Worm (Caenorhabditis elegans) whole organism, L4/young adult: ENCODE results near the gene C03B1.2.
A peak's percentile ranks its signal among the peaks of the same experiment; 100 is the strongest.

ENCODE experiments used
- W03F9.2 ChIP-seq: fragments of 150-350 bp; optimal IDR thresholded peaks from 2 replicates; lab custom pipeline; 2014; ENCODE audit warnings: missing biosample characterization, missing genetic modification characterization
- dao-5 ChIP-seq: sonication (generic microtip); optimal IDR thresholded peaks from 2 replicates; lab custom pipeline; 2016; ENCODE audit warnings: missing genotype, missing genetic modification characterization, moderate library complexity, missing compliant biosample characterization
- him-1 ChIP-seq: sonication (generic microtip); optimal IDR thresholded peaks from 2 replicates; lab custom pipeline; 2016; ENCODE audit warnings: missing genotype, missing genetic modification reagents, missing genetic modification characterization, missing compliant biosample characterization

The C03B1.2 gene

DNA sequence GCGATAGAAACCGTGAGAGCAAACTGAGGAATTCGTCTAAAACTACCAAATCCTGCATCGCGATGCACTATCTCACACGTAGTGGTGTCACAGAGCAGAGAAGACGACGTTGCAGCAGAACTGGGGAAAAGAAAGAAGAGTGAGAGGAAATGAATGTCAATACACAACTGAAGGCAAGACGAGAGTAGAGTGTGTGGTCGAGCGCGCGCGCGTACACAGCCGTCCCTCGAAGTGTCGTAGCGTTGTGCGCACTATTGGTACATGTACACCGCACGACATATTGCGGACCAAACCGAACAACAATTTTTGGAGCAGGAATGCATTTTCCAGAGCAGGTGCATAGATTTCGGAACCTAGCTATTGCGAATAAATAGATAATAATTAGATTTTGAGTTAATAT, 8.5 kb downstream of the C03B1.2 start:
- no peak for TF ChIP-seq dao-5 (tag; lab: Kevin White, UChicago)
- peak; percentile 47 for TF ChIP-seq him-1
- TF ChIP-seq W03F9.2 = no peak

DNA sequence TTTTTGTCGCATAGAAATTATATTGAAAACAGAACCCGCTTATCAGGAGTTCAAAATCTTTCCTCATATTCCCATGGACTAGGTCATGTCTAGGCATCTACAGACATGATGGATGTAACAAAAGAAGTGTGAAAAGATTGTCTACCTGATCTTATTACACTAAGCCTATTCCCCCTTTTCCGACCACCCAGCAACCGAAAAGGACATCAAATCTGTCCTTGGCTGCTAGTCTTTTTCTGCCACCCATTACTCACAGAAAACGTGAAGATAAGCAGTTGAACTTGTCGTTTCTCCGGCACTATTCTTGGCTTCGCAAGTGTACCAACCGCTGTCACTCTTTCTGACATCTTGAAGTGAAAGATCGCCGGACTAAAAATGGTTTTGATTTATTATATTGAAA, 13.1 kb downstream of the C03B1.2 start:
- no peak for TF ChIP-seq dao-5 (tag; lab: Kevin White, UChicago)
- no peak for TF ChIP-seq W03F9.2
- no peak for TF ChIP-seq him-1

DNA sequence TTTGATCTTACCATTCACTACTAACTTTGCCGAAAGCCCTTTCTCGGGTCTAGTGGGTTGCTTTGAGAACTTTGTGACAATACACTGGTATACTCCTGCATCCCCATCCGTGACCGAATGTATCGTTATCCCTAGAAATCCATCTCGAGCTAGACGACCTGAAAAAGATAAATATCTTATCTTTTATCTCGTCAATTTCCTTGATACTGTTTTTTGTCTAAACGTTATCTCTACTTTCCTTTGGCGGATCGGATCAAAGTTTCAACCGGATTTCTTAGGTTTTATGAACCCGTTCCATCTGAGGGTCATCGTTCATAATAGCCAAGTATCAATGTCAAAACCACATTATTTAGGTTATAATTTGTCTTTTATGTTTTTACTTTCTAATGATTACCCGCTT, 14.7 kb downstream of the C03B1.2 start:
- TF ChIP-seq W03F9.2 = no peak
- TF ChIP-seq him-1 = no peak
- no peak for TF ChIP-seq dao-5 (tag; lab: Kevin White, UChicago)

DNA sequence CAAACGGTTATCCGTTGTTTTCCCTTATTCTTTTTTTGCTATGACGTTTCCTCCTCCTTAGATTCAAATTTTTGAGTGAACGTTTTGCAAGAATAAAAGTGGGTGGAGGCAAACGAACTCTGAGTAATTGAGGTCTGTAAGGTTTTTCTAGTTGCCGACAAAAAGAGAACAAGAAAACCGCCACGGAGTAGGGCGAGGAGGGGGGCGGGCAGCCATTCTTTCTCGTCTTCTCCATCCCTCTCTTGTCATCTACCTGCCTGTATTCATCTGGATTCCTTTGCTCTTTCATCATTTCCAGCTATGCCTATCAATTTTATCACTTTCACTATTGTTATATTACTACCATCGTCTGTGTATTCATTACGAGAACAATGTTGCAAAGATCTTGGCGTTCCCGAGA, 15.4 kb downstream of the C03B1.2 start, which contains the start of gene igdb-3:
TSS of gene igdb-3 (plus strand) at position 301 of the 400 bp plus-strand sequence.
- TF ChIP-seq him-1 (no peak), W03F9.2 (no peak), dao-5 (tag; lab: Kevin White, UChicago) (no peak)

DNA sequence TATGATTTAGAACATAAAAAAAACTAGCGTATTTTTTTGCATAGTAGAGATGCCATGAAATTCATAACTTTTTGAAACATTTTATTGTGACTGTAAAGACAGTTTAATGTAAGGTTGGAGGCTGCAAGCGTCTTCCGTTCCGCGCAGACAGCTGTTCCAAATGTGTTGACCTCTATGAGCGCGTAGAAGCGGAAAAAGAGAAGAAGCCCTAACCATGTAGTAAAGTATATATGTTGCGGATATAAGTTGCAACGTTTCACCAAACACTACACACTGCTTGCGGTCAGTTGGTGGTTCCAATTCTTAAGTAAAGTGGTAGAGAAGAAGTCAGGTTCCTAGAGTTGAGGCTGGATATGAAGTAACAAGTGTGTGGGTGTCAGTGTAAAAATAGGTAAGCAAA, 18.8 kb downstream of the C03B1.2 start:
- TF ChIP-seq W03F9.2 (no peak), dao-5 (tag; lab: Kevin White, UChicago) (no peak), him-1 (no peak)

DNA sequence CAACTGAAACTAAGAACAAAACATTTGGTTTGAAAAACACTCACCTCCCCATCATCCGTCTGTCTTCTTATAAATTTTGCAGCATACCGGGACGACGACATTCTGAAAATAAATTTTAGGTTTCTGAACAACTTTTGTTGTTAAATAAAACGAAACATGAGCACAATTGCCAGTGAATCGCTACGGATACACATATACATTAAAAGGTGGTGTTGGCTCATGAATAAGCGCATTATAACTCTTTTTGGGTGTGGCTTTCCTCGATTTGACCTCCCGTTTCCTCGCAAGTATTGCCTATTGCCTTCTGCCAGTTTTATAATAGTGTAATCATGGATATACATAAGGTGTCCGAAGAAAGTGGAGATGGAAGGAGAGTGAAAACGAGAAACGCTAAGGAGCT, 21.7 kb downstream of the C03B1.2 start, which contains the start of gene igcm-2:
TSS of gene igcm-2 (minus strand) at position 101 of the 400 bp plus-strand sequence.
- TF ChIP-seq W03F9.2 = no peak
- TF ChIP-seq dao-5 (tag; lab: Kevin White, UChicago) = no peak
- no peak for TF ChIP-seq him-1

DNA sequence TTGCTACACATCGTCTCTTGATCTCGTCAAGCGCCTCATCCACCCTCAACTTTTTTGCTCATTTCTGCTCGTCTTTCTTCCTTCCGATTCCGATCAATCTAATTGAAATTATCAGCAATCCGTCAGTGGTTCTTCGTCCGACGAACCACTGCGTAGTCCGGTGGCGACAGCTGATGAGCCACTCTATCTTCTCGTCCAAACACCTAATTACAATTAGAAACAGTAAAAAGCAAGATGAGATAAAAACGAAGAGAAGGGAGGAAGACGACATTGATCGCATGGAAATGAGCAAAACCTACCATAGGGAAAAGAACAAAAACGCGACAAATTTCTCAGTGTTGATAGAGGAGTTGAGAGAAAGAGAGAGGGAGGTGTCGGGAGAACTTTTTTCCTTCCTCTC, 29.6 kb downstream of the C03B1.2 start:
- TF ChIP-seq W03F9.2 (no peak), him-1 (no peak), dao-5 (tag; lab: Kevin White, UChicago) (no peak)

DNA sequence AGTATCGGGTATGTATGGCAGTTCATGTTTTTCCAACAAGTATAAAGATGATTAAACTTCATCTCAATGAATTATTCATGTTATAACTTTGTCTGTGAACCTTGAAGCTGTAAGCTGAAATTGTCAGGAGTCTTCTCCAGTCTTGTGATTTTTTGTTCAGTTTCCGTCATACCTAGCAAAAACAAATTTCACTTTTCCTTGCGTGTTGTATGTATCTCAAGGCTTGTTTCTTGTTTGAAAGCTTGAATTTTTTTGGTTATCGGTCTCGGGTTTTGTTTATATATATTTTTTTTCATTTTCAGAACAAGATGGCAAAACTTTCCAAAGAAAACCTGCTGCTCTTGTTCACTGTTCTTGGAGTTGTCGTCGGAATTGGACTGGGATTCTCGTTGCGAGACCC, 33.3 kb downstream of the C03B1.2 start, which contains the start of gene glt-4:
TSS of gene glt-4 (plus strand) at position 301 of the 400 bp plus-strand sequence.
- TF ChIP-seq W03F9.2 (no peak), him-1 (no peak), dao-5 (tag; lab: Kevin White, UChicago) (no peak)

DNA sequence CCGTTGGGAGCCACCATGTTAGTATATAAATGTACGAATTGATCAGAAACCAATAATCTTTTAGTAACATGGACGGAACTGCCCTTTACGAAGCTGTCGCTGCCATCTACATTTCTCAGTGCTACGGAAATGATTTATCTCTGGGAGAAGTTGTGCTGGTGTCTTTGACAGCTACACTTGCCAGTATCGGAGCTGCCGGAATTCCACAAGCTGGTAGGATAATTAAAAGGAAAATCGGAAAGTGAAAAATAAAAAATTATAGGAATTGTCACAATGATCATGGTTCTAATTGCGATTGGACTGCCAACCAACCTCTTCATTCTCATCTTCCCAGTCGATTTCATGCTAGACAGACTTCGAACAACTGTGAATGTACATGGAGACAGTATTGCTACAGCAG, 36.1 kb downstream of the C03B1.2 start:
- TF ChIP-seq W03F9.2 (no peak), dao-5 (tag; lab: Kevin White, UChicago) (no peak), him-1 (no peak)

DNA sequence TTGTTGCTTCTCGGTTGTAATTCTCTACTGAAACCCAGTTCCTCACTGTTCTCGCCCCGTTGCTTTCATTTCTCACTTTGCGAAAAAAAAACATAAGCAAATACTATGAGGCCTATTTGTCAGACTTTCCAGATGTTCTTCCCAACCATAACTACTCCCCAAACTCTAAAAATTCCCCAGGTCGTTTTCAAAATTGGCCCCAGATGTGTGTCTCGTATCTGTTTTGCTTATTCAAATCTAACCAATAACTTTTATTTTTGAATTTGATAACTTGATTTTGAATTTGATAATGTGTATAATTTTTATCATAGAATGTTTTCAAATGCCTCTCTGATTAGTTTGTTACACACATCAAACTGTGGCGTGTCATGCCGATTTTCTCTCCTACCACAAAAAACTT, 38.0 kb downstream of the C03B1.2 start:
- TF ChIP-seq dao-5 (tag; lab: Kevin White, UChicago) (no peak), W03F9.2 (no peak), him-1 (no peak)

DNA sequence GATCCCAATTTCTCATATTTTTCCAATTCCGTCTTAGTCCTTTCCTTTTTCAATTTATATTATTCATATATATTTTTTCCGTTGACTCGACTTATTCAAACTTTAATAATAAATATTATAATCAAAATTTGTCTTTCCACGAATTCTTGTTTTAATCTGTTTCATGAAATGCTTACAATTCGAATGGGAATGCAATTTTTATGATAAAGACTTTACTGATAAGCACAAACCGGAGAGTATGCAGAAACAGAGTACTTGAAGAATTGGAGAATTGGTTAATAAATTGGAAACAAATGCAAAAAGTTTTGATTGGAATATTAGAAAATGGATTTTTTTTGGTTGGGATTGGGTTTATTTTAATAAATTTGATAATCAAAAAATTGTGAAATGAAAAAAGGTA, 38.5 kb downstream of the C03B1.2 start:
- TF ChIP-seq W03F9.2 = no peak
- no peak for TF ChIP-seq dao-5 (tag; lab: Kevin White, UChicago)
- TF ChIP-seq him-1 = no peak

DNA sequence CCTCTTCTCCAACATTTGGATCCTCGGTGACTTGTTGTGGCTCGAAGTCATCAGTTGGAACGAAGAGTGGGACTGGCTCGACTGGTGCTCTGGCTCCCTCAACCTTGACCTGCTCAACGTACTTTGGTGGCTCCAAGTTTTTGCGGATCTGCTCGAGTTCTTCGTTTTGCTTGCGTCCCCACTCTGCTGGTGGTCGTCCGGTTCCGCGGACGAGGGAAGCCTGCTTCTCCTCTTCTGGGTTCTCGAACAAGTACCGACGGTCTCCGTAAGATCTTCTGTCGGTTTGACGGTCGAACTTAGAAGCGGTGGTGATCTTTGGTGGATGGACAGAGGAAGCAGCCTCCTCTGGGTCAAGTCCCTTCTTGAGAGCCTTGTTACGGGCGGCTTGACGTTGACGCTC, 38.9 kb downstream of the C03B1.2 start:
- TF ChIP-seq dao-5 (tag; lab: Kevin White, UChicago) (no peak), W03F9.2 (no peak), him-1 (no peak)

DNA sequence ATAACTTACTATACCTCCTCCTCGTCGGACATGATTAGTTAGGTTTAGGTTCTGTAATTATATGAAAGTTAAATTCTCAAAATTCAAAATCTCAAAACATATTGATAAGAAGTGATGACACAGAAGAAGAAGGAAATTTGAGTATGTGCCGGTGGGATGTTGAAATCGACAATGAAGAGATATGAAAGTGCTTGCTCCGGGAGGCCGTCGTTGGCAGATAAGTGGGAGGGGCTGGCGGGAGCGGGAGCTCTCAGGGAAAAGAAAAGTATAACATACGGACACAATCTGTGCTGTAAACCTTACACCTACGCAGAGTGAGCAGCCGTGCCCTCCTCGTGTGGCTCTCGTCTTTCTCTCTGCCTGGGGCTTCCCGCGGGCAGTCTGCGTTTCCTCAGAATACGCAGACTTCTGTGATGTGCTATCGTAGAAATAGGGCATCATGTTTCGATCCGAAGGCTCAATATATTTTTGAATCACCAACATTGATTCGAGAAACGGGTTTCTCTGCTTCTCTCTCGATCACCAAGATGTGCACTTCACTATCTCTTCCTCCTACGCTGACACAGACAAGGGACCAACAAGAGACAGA, 40.5 kb downstream of the C03B1.2 start, which contains the start of gene mup-2:
TSS of gene mup-2 (minus strand) at position 51 of the 589 bp plus-strand sequence.
- TF ChIP-seq W03F9.2 (no peak), dao-5 (tag; lab: Kevin White, UChicago) (no peak), him-1 (no peak)

DNA sequence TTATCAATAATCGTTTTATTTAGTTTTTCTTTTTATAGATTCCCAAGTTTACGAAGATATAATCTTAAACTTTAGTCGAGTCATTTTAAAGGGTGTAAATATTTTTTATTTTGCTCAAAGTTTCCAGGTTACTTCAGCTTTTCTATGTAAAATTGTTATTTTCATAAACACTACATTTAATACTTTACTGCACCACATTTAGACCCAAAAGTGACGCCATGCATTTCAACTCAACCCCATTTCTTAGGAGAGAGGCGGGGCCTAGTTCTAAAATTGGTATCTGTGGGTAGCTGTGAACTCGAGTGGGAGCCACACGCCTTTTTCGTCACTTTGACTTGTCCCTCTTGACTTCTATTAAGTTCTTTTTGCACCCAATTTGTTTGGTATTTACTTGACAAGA, 42.8 kb downstream of the C03B1.2 start, which contains the start of gene T22E5.1:
TSS of gene T22E5.1 (plus strand) at position 301 of the 400 bp plus-strand sequence.
- TF ChIP-seq W03F9.2 (no peak), him-1 (no peak), dao-5 (tag; lab: Kevin White, UChicago) (no peak)

DNA sequence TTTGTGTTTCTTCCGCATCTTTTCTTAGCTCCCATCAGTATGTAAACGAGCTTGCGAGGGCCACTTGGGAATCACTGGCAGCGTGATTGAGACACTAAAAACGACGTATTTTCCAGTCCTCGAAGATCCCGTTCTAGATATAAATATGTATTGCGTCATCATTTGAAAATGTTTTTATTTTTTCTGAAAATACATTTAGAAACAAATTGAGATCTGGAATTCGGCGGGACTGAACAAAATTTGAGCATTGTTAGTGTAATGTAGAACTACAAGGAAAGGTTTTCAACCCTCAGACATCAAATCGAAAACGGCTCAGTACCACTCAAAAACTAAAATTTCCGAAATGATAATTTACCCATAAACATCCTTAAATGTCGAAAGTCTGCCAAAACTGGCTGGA, 43.8 kb downstream of the C03B1.2 start:
- no peak for TF ChIP-seq dao-5 (tag; lab: Kevin White, UChicago)
- TF ChIP-seq him-1 = no peak
- TF ChIP-seq W03F9.2 = no peak
